Worm (Caenorhabditis elegans): ENCODE results near the gene lido-16.

lido-16 gene

DNA sequence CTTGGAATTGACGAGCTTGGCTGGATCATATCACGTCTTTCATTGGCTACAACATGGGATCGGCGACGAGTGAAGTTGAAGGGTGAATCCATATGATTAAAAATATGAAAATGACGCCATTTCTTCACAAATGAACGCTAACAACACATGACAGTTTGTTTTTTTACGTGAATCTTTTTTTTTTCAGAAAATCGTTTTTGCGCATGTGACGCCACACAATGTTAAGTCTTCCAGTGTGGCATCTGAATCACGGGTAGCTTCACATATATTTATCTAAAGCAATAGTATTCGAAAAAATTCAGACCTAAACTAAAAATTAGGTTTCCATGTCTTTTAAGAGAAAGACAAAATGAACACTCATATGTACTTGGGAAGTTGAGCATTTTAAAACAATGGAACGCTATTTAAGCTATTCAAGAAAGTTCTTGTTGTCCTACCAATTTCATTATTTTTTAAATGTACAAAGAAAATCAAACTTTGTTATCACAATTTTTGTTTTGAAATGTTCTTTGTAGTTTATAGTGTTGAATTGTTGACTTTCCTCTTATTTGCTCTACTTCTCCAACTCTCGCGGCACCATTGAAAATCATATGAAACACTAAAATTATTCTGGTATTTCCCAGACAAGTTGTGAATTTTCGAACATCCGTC lies at the start of gene lido-16, which contains the start of gene plpp-1.2:
Gene lido-16, minus strand, starts transcription at position 101 of the 651 bp plus-strand sequence.
Gene plpp-1.2, plus strand, starts transcription at position 601 of the 651 bp plus-strand sequence.
- TF ChIP-seq ref-1 (GFP tag; conservative IDR thresholded peaks at IDR 0.05): no peak
- TF ChIP-seq flt-1 (GFP tag; IDR thresholded peaks at IDR 0.05): no peak
- TF ChIP-seq ztf-23 (GFP tag; IDR thresholded peaks at IDR 0.05): no peak

DNA sequence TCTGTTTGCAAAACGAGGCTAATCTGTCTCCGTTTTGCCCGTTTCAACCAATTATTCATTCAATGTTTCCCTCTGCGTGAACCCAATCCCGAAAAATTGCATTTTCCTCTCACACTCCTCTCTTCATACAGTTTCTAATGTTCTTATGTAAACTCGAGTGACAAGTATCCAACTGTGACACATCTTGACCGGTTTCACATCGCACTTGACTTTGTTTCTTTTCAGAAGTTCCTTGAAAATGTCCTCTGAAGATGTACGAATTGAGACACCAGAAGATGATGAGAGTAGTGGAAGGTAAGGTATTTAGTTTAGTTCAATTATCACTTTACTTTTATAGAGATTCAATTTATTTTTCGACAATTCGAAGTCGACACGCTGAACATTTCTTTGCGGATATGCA lies 47.2 kb upstream of the lido-16 start, which contains the start of gene abcx-1:
Gene abcx-1, plus strand, starts transcription at position 224 of the 400 bp plus-strand sequence.
- no peak for TF ChIP-seq klf-2 (GFP tag; conservative IDR thresholded peaks at IDR 0.05)
- TF ChIP-seq ztf-23 (GFP tag; IDR thresholded peaks at IDR 0.05): no peak
- TF ChIP-seq T22C8.4 (GFP tag; IDR thresholded peaks at IDR 0.05): no peak
- no peak for TF ChIP-seq ztf-29 (GFP tag; IDR thresholded peaks at IDR 0.05)
- TF ChIP-seq med-1 (GFP tag; optimal IDR thresholded peaks at IDR 0.05; ENCODE audit: insufficient read depth): no peak
- TF ChIP-seq ref-1 (GFP tag; conservative IDR thresholded peaks at IDR 0.05): no peak
- TF ChIP-seq tab-1 (GFP tag; IDR thresholded peaks at IDR 0.05): no peak
- no peak for TF ChIP-seq cog-1 (tag; optimal IDR thresholded peaks at IDR 0.05)
- no peak for TF ChIP-seq flt-1 (GFP tag; IDR thresholded peaks at IDR 0.05)

DNA sequence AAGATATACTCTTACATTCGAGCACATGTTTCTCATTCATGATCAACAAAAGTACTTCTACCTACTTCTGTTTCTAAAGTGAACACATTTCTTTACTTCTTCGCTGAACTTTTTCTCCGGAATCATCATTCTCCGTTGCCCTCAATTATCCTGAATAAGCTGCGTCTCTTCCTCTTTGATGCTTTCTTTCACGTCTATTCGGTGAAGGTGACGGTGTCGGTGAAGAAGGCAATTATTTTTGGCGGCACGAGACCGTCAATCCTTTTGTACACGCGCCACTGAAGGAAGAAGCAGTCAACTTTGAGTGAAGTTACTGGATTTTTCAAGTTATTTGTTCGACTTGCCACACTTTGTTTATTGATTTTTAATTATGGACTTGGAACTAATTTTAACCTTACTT lies 46.8 kb upstream of the lido-16 start, which contains the start of gene abch-1:
Gene abch-1, minus strand, starts transcription at position 101 of the 400 bp plus-strand sequence.
- TF ChIP-seq T22C8.4 (GFP tag; IDR thresholded peaks at IDR 0.05): no peak
- TF ChIP-seq cog-1 (tag; optimal IDR thresholded peaks at IDR 0.05): no peak
- TF ChIP-seq med-1 (GFP tag; optimal IDR thresholded peaks at IDR 0.05; ENCODE audit: insufficient read depth): no peak
- no peak for TF ChIP-seq flt-1 (GFP tag; IDR thresholded peaks at IDR 0.05)
- TF ChIP-seq tab-1 (GFP tag; IDR thresholded peaks at IDR 0.05): no peak
- no peak for TF ChIP-seq ztf-29 (GFP tag; IDR thresholded peaks at IDR 0.05)
- TF ChIP-seq klf-2 (GFP tag; conservative IDR thresholded peaks at IDR 0.05): no peak

DNA sequence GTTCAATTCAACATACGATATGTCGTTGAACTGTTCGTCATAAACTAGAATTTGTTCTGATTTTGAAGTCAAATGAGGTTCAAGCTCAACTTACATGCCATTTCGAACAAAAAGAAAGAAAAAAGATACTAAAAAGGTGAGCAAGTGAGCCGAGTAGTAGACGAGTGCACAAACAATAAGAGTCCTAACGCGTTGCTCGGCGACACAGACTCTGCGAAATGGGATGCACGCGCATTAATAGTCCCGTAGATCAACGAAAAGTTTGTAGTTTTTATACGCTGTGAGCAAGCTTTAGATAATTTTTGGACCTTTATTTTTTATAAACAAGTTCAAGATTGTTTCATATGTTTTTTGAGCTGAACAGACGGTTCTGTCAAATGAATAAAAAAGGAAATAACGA lies 43.9 kb upstream of the lido-16 start, which contains the start of gene C56E6.4:
Gene C56E6.4, minus strand, starts transcription at position 101 of the 400 bp plus-strand sequence.
- TF ChIP-seq klf-2 (GFP tag; conservative IDR thresholded peaks at IDR 0.05): no peak

DNA sequence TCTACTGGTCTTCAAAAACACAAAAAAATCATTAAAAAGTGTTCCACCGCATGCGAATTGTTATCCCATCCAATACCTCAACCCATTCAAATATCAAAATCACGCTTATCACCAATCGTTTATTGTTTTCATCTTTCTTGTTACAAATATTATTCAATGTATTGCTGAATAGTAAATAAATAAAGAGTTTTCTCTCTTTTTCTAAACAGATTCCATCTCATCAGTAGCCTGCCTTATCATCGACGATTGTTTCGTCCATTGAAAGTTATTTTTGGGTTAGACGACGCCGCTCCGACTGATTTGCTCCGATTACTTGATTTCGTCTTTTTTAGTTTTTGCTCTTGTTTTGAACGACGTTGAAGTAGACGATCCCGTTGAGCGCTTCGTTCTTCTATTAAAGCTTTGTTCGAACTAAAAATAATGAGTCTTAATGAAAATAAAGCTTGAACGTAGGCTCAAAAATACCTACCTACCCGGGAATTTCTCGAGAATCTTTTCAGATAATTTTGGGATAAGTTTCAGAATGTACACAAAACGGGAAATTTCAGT lies 41.4 kb upstream of the lido-16 start:
- TF ChIP-seq med-1 (GFP tag; optimal IDR thresholded peaks at IDR 0.05; ENCODE audit: insufficient read depth): no peak
- no peak for TF ChIP-seq cog-1 (tag; optimal IDR thresholded peaks at IDR 0.05)
- no peak for TF ChIP-seq ref-1 (GFP tag; conservative IDR thresholded peaks at IDR 0.05)
- TF ChIP-seq T22C8.4 (GFP tag; IDR thresholded peaks at IDR 0.05): no peak
- TF ChIP-seq klf-2 (GFP tag; conservative IDR thresholded peaks at IDR 0.05): no peak
- TF ChIP-seq flt-1 (GFP tag; IDR thresholded peaks at IDR 0.05): no peak
- TF ChIP-seq tab-1 (GFP tag; IDR thresholded peaks at IDR 0.05): no peak
- TF ChIP-seq ztf-23 (GFP tag; IDR thresholded peaks at IDR 0.05): no peak
- no peak for TF ChIP-seq ztf-29 (GFP tag; IDR thresholded peaks at IDR 0.05)

DNA sequence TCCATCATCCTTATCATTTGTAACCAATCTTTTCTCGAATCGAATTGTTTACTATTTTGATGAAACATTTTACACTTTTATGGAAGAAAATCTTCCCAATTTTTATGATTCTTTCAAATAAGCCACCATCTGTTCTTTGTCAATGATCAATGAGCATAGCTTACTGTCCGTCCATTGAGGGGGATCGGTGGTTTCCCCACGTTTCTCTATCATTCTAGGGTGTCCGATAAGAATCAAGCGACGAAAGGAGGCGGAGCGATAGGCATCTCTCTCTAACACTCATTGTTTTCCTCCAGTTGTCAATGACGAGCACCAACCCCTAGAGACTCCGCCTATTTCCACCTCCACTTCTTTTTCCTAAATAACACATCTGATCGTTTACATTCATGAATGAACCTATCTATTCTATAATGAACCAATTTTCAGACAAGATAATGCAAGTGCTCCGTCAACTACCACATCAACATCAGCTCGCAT lies 39.8 kb upstream of the lido-16 start, which contains the start of gene C56E6.2:
Gene C56E6.2, plus strand, starts transcription at position 427 of the 477 bp plus-strand sequence.
- TF ChIP-seq tab-1 (GFP tag; IDR thresholded peaks at IDR 0.05): no peak
- TF ChIP-seq med-1 (GFP tag; optimal IDR thresholded peaks at IDR 0.05; ENCODE audit: insufficient read depth): no peak
- TF ChIP-seq flt-1 (GFP tag; IDR thresholded peaks at IDR 0.05): no peak
- TF ChIP-seq T22C8.4 (GFP tag; IDR thresholded peaks at IDR 0.05): no peak
- no peak for TF ChIP-seq klf-2 (GFP tag; conservative IDR thresholded peaks at IDR 0.05)
- no peak for TF ChIP-seq ref-1 (GFP tag; conservative IDR thresholded peaks at IDR 0.05)
- TF ChIP-seq ztf-29 (GFP tag; IDR thresholded peaks at IDR 0.05): no peak
- TF ChIP-seq ztf-23 (GFP tag; IDR thresholded peaks at IDR 0.05): no peak
- no peak for TF ChIP-seq cog-1 (tag; optimal IDR thresholded peaks at IDR 0.05)

DNA sequence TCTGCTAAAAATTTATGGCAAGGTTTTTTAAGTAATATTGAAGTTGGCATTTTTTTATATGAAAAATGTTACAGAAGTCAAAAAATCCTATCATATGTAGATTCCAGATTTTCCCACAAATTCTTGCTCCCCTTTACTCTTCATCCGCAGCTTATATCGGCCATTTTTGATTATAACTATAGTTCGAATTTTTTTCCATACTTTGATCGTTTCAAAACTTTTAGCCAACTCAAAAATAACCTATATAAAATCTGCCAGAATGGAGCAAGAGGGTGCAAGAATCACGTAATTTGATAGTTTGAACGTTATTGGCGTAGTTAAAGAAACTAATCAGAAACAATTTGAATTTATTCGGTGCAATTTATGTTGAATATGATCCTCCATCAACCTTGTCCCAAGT lies 39.2 kb upstream of the lido-16 start:
- no peak for TF ChIP-seq ztf-29 (GFP tag; IDR thresholded peaks at IDR 0.05)
- TF ChIP-seq T22C8.4 (GFP tag; IDR thresholded peaks at IDR 0.05): no peak
- no peak for TF ChIP-seq tab-1 (GFP tag; IDR thresholded peaks at IDR 0.05)
- TF ChIP-seq flt-1 (GFP tag; IDR thresholded peaks at IDR 0.05): no peak
- TF ChIP-seq ref-1 (GFP tag; conservative IDR thresholded peaks at IDR 0.05): no peak
- no peak for TF ChIP-seq klf-2 (GFP tag; conservative IDR thresholded peaks at IDR 0.05)
- no peak for TF ChIP-seq ztf-23 (GFP tag; IDR thresholded peaks at IDR 0.05)
- TF ChIP-seq med-1 (GFP tag; optimal IDR thresholded peaks at IDR 0.05; ENCODE audit: insufficient read depth): no peak
- no peak for TF ChIP-seq cog-1 (tag; optimal IDR thresholded peaks at IDR 0.05)

DNA sequence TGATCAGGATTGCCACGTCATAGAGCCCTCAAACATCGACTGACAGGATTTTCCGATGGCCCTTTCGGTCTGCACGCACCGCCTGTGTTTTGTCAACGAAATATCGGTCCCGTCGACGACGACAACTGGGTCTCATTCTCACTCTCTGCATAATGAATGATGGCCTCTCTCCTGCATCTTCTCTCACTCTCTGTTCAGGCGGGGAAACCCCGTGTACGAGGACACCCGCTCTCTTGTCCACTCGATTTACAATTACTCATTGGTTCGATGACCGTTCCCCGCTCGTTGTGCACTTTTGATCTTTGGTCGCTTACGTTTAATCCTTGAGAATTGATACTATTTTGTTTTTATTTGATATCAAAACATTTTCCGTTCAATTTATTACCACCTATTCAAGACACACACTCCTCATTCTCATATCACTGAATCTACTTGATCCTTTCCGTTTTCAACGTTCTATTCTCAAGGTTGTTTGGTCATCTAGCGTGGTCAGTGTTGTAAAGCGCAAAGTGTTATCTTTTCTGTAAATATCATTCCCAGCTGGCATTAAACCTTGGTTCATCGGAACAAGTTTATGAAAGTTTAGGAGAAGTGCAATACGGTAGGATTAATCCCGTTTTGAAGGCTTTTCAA lies 38.0 kb upstream of the lido-16 start:
- TF ChIP-seq tab-1 (GFP tag; IDR thresholded peaks at IDR 0.05) (0 out of 2 replicates have a peak, but pooled peaks have one; percentile 47), ztf-29 (GFP tag; IDR thresholded peaks at IDR 0.05) (no peak), ref-1 (GFP tag; conservative IDR thresholded peaks at IDR 0.05) (no peak), med-1 (GFP tag; optimal IDR thresholded peaks at IDR 0.05; ENCODE audit: insufficient read depth) (no peak), ztf-23 (GFP tag; IDR thresholded peaks at IDR 0.05) (0 out of 2 replicates have a peak, but pooled peaks have one; percentile 69), cog-1 (tag; optimal IDR thresholded peaks at IDR 0.05) (peak; percentile 51), flt-1 (GFP tag; IDR thresholded peaks at IDR 0.05) (peak; percentile 70), klf-2 (GFP tag; conservative IDR thresholded peaks at IDR 0.05) (no peak), T22C8.4 (GFP tag; IDR thresholded peaks at IDR 0.05) (no peak)

DNA sequence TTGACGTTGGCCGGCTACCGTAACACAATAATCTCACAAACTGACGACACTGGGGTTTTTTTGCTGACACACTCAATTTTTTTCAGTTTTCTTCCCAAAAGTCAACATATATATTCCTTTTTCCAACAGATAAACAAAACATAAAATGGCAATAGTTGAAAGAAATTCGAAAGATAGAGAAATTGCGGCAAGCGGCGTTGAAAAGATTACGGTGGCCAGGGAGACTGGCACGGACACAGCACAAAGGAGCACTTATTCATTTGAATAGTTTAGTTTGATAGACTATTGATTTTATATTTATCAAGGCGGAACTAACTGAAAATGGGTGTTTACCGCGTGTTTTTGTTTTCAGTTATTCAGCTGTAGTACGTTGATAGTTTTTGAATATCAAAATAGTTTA lies 36.5 kb upstream of the lido-16 start, which contains the start of gene toe-2:
Gene toe-2, minus strand, starts transcription at position 70 of the 400 bp plus-strand sequence.
- TF ChIP-seq T22C8.4 (GFP tag; IDR thresholded peaks at IDR 0.05) (no peak), klf-2 (GFP tag; conservative IDR thresholded peaks at IDR 0.05) (no peak), med-1 (GFP tag; optimal IDR thresholded peaks at IDR 0.05; ENCODE audit: insufficient read depth) (no peak), tab-1 (GFP tag; IDR thresholded peaks at IDR 0.05) (no peak)

Measured in whole organism, midembryonic.